Worm (Caenorhabditis elegans) whole organism, L3 larva: ENCODE results near the gene srg-56.

Experiments
- eor-1 ChIP-seq, 2 experiments: fragments of 150-350 bp; optimal IDR thresholded peaks; 2 replicates each; lab custom pipeline; 2014 to 2018; ENCODE audit warnings: missing biosample characterization in 2 of 2, missing genetic modification characterization in 2 of 2
- lin-15B ChIP-seq: fragments of 150-350 bp; optimal IDR thresholded peaks from 2 replicates; lab custom pipeline; 2014; ENCODE audit warnings: missing biosample characterization, missing genetic modification characterization
- pqm-1 ChIP-seq: fragments of 150-350 bp; optimal IDR thresholded peaks from 2 replicates; lab custom pipeline; 2017; ENCODE audit warnings: missing biosample characterization, missing genetic modification characterization, inconsistent platforms
- zag-1 ChIP-seq: fragments of 150-350 bp; optimal IDR thresholded peaks from 2 replicates; lab custom pipeline; 2014; ENCODE audit warnings: missing biosample characterization, missing genetic modification characterization

DNA sequence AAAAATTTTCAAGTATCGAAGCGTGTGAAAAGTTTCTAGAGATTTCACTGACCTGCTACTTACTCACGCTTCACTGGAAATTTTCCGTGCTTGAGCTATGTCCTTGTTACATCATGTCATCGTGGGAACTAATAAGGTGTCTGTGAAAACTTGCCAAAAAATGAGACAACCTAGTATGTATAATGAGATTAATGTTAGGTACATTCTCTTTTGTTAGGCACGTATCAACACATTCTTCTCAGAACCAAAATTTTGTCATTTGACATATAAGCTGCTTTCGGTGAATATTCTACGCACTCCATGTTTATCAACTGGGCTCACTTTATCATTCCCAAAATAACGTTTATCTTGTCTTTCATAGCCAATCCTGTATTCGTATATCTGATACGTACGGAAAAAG lies 36.0 kb upstream of the srg-56 start, which contains the start of gene srj-18:
- no peak for TF ChIP-seq eor-1 (tag; optimal IDR thresholded peaks at IDR 0.05; lab: Kevin White, UChicago)
- no peak for TF ChIP-seq zag-1 (tag; lab: Kevin White, UChicago)
- no peak for TF ChIP-seq lin-15B (tag; lab: Kevin White, UChicago)
- TF ChIP-seq pqm-1 (tag; lab: Kevin White, UChicago): no peak
